Fruit fly (Drosophila melanogaster) whole organism, adult: ENCODE data around the gene kuk.

ENCODE experiments used
- CG11617 ChIP-seq: fragments of 200-800 bp; sonication (Bioruptor generic); optimal IDR thresholded peaks from 2 replicates; lab custom pipeline; 2017; ENCODE audit warnings: mild to moderate bottlenecking, missing biosample characterization, missing genetic modification reagents, missing genetic modification characterization
- CG12768 ChIP-seq: fragments of 200-800 bp; sonication (Bioruptor generic); optimal IDR thresholded peaks from 2 replicates; lab custom pipeline; 2017; ENCODE audit warnings: missing biosample characterization, missing genetic modification characterization, mild to moderate bottlenecking, moderate library complexity, missing genetic modification reagents
- CG14711 ChIP-seq: fragments of 200-800 bp; sonication (Bioruptor generic); optimal IDR thresholded peaks from 2 replicates; lab custom pipeline; 2018; ENCODE audit warnings: missing biosample characterization, mild to moderate bottlenecking, missing genetic modification characterization, moderate library complexity
- CG1620 ChIP-seq: fragments of 200-800 bp; sonication (Bioruptor generic); optimal IDR thresholded peaks from 2 replicates; lab custom pipeline; 2016; ENCODE audit warnings: missing biosample characterization, missing genetic modification characterization
- CG33017 ChIP-seq: fragments of 200-800 bp; sonication (Bioruptor generic); optimal IDR thresholded peaks from 2 replicates; lab custom pipeline; 2018; ENCODE audit warnings: missing biosample characterization, mild to moderate bottlenecking, missing genetic modification characterization, moderate library complexity
- CG5204 ChIP-seq: fragments of 200-800 bp; sonication (Bioruptor generic); optimal IDR thresholded peaks from 2 replicates; lab custom pipeline; 2016; ENCODE audit warnings: missing biosample characterization, missing genetic modification characterization
- CG7045 ChIP-seq: fragments of 200-800 bp; sonication (Bioruptor generic); optimal IDR thresholded peaks from 2 replicates; lab custom pipeline; 2017; ENCODE audit warnings: missing biosample characterization, mild to moderate bottlenecking, missing genetic modification characterization
- CG7101 ChIP-seq: fragments of 200-800 bp; sonication (Bioruptor generic); optimal IDR thresholded peaks from 2 replicates; lab custom pipeline; 2018; ENCODE audit warnings: missing biosample characterization, mild to moderate bottlenecking, missing genetic modification characterization, moderate library complexity
- Clk ChIP-seq: fragments of 200-800 bp; sonication (Bioruptor generic); optimal IDR thresholded peaks from 2 replicates; lab custom pipeline; 2017; ENCODE audit warnings: missing biosample characterization, missing genetic modification characterization
- Crg-1 ChIP-seq: fragments of 200-800 bp; sonication (Bioruptor generic); optimal IDR thresholded peaks from 2 replicates; lab custom pipeline; 2016; ENCODE audit warnings: missing biosample characterization, missing genetic modification characterization
- Hr96 ChIP-seq: fragments of 200-800 bp; sonication (Bioruptor generic); optimal IDR thresholded peaks from 2 replicates; lab custom pipeline; 2016; ENCODE audit warnings: missing biosample characterization, missing genetic modification characterization
- Mnt ChIP-seq: fragments of 200-800 bp; sonication (Bioruptor generic); optimal IDR thresholded peaks from 2 replicates; lab custom pipeline; 2016; ENCODE audit warnings: missing biosample characterization, mild to moderate bottlenecking, missing genetic modification characterization
- bab1 ChIP-seq: fragments of 200-800 bp; sonication (Bioruptor generic); optimal IDR thresholded peaks from 3 replicates; lab custom pipeline; 2019; ENCODE audit warnings: missing biosample characterization, mild to moderate bottlenecking, missing genetic modification characterization, moderate library complexity
- cic ChIP-seq: fragments of 200-800 bp; sonication (Bioruptor generic); optimal IDR thresholded peaks from 2 replicates; lab custom pipeline; 2017; ENCODE audit warnings: missing biosample characterization, mild to moderate bottlenecking, missing genetic modification characterization, moderate library complexity
- cnc ChIP-seq, 2 experiments: fragments of >200 bp; optimal IDR thresholded peaks; 2 replicates each; lab custom pipeline; 2017
- kay ChIP-seq: fragments of 200-800 bp; sonication (Bioruptor generic); peaks from one replicate; lab custom pipeline; 2016; ENCODE audit warnings: missing biosample characterization, missing genetic modification characterization, borderline replicate concordance
- ovo ChIP-seq: fragments of 200-800 bp; sonication (Bioruptor generic); optimal IDR thresholded peaks from 2 replicates; lab custom pipeline; 2016; ENCODE audit warnings: missing biosample characterization, missing genetic modification characterization
- pad ChIP-seq: fragments of 200-800 bp; sonication (Bioruptor generic); optimal IDR thresholded peaks from 3 replicates; lab custom pipeline; 2017; ENCODE audit warnings: missing biosample characterization, missing genetic modification characterization, mild to moderate bottlenecking, moderate library complexity, missing genetic modification reagents
- tj ChIP-seq: fragments of 200-800 bp; sonication (Bioruptor generic); optimal IDR thresholded peaks from 3 replicates; lab custom pipeline; 2017; ENCODE audit warnings: missing biosample characterization, mild to moderate bottlenecking, missing genetic modification characterization, moderate library complexity
- toe ChIP-seq: fragments of 200-800 bp; sonication (Bioruptor generic); optimal IDR thresholded peaks from 2 replicates; lab custom pipeline; 2016; ENCODE audit warnings: missing biosample characterization, missing genetic modification characterization

Gene kuk

DNA sequence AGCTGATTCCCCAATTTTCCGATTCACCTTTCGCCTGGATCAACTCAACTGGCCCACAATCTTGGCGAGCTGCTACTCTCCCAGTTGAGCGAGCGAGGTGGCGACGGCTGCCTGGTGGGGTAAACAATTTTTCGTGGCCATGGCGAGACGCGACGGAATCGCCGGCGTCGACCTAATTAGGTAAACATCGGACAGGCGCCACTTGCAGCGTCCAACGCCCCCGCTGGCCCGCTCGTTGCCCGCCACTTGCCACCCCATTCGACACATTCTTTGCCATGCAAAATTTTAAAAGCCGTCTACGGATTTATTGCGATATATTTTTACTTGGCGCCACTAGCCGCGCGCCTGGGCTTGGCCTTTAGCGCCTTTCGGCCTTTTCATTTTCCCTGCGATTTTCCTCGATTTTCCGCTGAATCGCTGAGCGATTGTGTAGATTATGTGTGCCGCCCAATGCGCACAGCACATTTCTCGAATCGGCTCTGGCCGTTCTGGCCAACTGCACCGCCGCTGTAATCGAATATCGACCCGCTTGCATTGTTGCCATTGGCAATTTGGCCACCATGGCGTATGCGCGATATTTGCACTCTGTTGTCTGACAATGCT is 13.1 kb upstream of the kuk start:
- TF ChIP-seq CG7101 (tag; lab: Kevin White, UChicago) (no peak), cic (GFP tag; lab: Kevin White, UChicago) (no peak), cnc (optimal IDR thresholded peaks at IDR 0.05; lab: Kevin White, UChicago) (no peak)

DNA sequence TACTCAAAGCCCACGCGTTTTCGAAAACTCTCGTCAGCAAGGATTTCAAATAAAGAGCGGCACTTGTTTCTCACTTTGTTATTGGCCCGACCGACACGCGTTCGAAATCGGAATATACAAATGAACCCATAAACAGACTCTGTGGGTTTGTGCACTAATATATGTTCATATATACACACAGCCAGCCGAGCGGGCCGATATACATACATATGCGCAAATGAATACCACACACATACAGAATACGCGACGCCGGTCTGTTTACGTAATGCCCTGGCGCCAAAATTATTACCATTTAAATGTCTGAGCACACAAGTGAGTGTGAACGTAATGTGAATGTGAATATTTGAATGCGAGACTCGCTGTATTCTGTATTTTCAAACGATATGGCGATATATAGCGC is 12.3 kb upstream of the kuk start:
- TF ChIP-seq cic (GFP tag; lab: Kevin White, UChicago), result peak; percentile 74
- TF ChIP-seq kay (GFP tag; lab: Kevin White, UChicago), result peak; percentile 81
- no peak for TF ChIP-seq Hr96 (GFP tag; lab: Kevin White, UChicago)
- no peak for TF ChIP-seq tj (GFP tag; lab: Kevin White, UChicago)
- TF ChIP-seq CG7045 (GFP tag; lab: Kevin White, UChicago), result no peak
- TF ChIP-seq CG7101 (tag; lab: Kevin White, UChicago), result peak; percentile 4
- TF ChIP-seq toe, result no peak
- TF ChIP-seq CG12768, result peak; percentile 16
- no peak for TF ChIP-seq pad (GFP tag; lab: Kevin White, UChicago)
- TF ChIP-seq CG33017 (tag; lab: Kevin White, UChicago), result no peak

DNA sequence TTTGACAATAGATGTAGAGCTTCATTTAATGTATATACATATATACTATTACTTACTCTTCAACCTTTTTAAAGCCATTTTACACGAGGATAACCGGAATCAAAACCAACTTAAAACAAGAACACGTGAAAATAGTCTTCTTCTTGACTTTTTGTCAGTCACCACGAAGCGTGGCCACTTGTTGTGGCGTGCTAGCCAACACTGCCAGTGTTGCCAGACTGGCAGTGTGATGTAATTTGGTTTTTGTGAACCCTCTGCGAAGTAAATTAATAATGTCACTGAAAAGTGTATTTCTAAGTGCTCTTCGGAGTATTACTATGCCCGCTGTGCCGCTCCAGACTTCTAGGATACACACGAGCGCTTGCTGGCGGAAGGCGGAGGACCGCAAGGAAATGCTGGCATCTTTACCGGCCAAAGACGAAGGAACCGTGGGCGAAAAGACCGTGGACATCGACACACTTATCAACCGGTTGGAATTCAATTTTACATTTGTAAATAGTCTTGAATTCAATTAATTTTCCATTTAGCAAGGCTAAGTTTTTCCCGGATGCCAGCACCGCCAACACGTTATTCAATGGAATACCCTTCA is 7.4 kb upstream of the kuk start, which contains the start of the genes Ns1 and mRpS11:
Gene Ns1 (minus strand): TSS at position 150 of the 589 bp plus-strand sequence.
Gene mRpS11 (plus strand): TSS at position 207 of the 589 bp plus-strand sequence.
- TF ChIP-seq CG5204 (GFP tag; lab: Kevin White, UChicago), result no peak
- peak; percentile 50 for TF ChIP-seq pad (GFP tag; lab: Kevin White, UChicago)
- peak; percentile 21 for TF ChIP-seq bab1 (GFP tag; lab: Kevin White, UChicago)
- peak; percentile 31 for TF ChIP-seq ovo (GFP tag; lab: Kevin White, UChicago)
- TF ChIP-seq CG7101 (tag; lab: Kevin White, UChicago), result peak; percentile 58
- TF ChIP-seq CG14711 (tag; lab: Kevin White, UChicago), result peak; percentile 33
- no peak for TF ChIP-seq Hr96 (GFP tag; lab: Kevin White, UChicago)
- peak; percentile 54 for TF ChIP-seq CG11617 (GFP tag; lab: Kevin White, UChicago)
- TF ChIP-seq CG12768, result peak; percentile 35
- peak; percentile 51 for TF ChIP-seq CG1620 (GFP tag; lab: Kevin White, UChicago)
- peak; percentile 46 for TF ChIP-seq cic (GFP tag; lab: Kevin White, UChicago)
- TF ChIP-seq Mnt (GFP tag; lab: Kevin White, UChicago), result peak; percentile 99
- TF ChIP-seq Crg-1 (GFP tag; lab: Kevin White, UChicago), result peak; percentile 66
- TF ChIP-seq toe, result no peak
- no peak for TF ChIP-seq Clk (GFP tag; lab: Kevin White, UChicago)
- TF ChIP-seq tj (GFP tag; lab: Kevin White, UChicago), result peak; percentile 3

DNA sequence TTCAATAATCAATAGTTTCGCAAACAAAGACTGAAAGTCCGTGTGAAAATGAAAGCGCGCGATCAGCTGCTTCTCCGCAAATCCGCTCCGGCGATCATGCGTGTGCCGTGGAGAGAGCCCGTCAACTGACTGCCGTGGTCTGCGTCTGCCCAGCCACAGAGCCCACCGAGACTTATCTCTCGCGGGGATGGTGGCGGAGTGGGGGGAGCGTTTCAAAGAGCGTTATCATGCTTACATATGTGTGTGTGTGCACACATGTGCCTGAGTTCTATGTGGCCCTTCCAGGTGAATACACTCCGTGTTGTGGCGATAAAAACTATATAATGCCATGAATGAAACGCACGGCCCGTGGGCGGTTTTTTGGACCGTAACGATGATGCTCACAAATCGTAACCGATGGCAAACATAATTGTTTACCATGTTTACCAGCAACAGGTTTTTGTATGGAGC is 2.1 kb upstream of the kuk start:
- peak; percentile 7 for TF ChIP-seq CG12768
- no peak for TF ChIP-seq tj (GFP tag; lab: Kevin White, UChicago)
- peak; percentile 75 to 96 for TF ChIP-seq cnc (optimal IDR thresholded peaks at IDR 0.05; lab: Kevin White, UChicago)
- TF ChIP-seq Mnt (GFP tag; lab: Kevin White, UChicago), result peak; percentile 89
- TF ChIP-seq bab1 (GFP tag; lab: Kevin White, UChicago), result no peak
- TF ChIP-seq ovo (GFP tag; lab: Kevin White, UChicago), result no peak
- no peak for TF ChIP-seq CG14711 (tag; lab: Kevin White, UChicago)
- TF ChIP-seq cic (GFP tag; lab: Kevin White, UChicago), result peak; percentile 95
- TF ChIP-seq kay (GFP tag; lab: Kevin White, UChicago), result no peak
- no peak for TF ChIP-seq toe
- peak; percentile 28 for TF ChIP-seq Crg-1 (GFP tag; lab: Kevin White, UChicago)
- no peak for TF ChIP-seq CG1620 (GFP tag; lab: Kevin White, UChicago)
- TF ChIP-seq CG7101 (tag; lab: Kevin White, UChicago), result no peak

DNA sequence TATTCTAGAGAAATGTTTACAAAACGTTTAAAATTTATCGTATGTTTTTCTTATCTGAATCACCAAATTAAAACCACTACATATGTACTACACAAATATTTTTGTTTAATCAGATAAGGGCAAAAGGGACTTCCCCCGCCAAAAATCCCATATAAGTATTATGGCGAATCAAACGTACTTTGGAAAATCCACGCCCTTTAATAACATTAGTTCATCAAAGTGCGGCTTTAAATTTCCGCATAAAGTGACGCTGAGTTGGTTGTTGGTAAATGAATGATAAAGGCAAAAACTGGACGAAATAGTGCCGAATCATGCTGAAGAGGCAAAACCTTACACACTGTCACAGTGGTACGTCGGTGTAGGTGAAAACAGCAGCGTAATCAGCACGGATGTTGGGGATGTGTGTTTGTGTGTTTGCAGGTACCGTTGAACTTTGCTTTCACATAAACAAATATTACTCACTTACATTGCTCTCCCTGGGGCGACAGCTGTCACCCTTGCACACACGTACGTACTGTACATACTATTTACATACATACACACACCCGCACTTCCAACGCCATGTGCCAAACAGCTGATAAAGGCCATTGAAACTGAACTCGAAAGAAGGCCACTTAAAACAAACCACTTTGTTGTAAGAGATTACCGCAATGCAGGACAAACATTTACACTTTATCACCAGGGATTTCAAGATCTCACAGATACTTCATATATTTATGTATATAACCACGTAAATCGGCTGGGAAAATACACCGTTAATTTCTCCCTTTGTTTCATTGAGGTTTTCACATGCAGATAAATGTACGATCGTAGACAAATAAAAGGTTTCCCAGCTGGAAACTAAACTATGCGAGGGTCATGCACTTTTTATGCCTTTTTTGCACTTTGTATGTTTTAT is 834 bp upstream of the kuk start:
- TF ChIP-seq CG5204 (GFP tag; lab: Kevin White, UChicago) (no peak), Hr96 (GFP tag; lab: Kevin White, UChicago) (peak; percentile 29), Crg-1 (GFP tag; lab: Kevin White, UChicago) (no peak), bab1 (GFP tag; lab: Kevin White, UChicago) (no peak), CG11617 (GFP tag; lab: Kevin White, UChicago) (no peak), cic (GFP tag; lab: Kevin White, UChicago) (peak; percentile 63), kay (GFP tag; lab: Kevin White, UChicago) (peak; percentile 98), cnc (optimal IDR thresholded peaks at IDR 0.05; lab: Kevin White, UChicago) (peak; percentile 98 to 100), CG12768 (peak; percentile 74), CG1620 (GFP tag; lab: Kevin White, UChicago) (no peak), CG7101 (tag; lab: Kevin White, UChicago) (no peak), tj (GFP tag; lab: Kevin White, UChicago) (peak; percentile 97), toe (no peak), pad (GFP tag; lab: Kevin White, UChicago) (peak; percentile 74), CG14711 (tag; lab: Kevin White, UChicago) (no peak), Mnt (GFP tag; lab: Kevin White, UChicago) (peak; percentile 90), CG7045 (GFP tag; lab: Kevin White, UChicago) (peak; percentile 9), ovo (GFP tag; lab: Kevin White, UChicago) (no peak), CG33017 (tag; lab: Kevin White, UChicago) (no peak), Clk (GFP tag; lab: Kevin White, UChicago) (no peak)
